Fruit fly (Drosophila melanogaster) whole organism, embryonic: Measurements from ENCODE around the gene tup.

Experiments used
- CG10147 ChIP-seq: fragments of 200-800 bp; sonication (Bioruptor generic); optimal IDR thresholded peaks from 2 replicates; lab custom pipeline; 2019; ENCODE audit warnings: missing biosample characterization, mild to moderate bottlenecking, missing genetic modification characterization, moderate library complexity
- CG10209 ChIP-seq: fragments of 200-800 bp; sonication (Bioruptor generic); optimal IDR thresholded peaks from 3 replicates; lab custom pipeline; 2017; ENCODE audit warnings: missing biosample characterization, mild to moderate bottlenecking, missing genetic modification characterization, missing genetic modification reagents
- CG10959 ChIP-seq: fragments of 200-800 bp; sonication (Bioruptor generic); IDR thresholded peaks from 2 replicates; pipeline ENCODE4 v1.3.6; 2022; ENCODE audit warnings: missing biosample characterization, missing genetic modification characterization
- CG11085 ChIP-seq: fragments of 200-800 bp; sonication (Bioruptor generic); IDR thresholded peaks from 2 replicates; pipeline ENCODE4 v1.3.6; 2022; ENCODE audit warnings: missing biosample characterization, missing genetic modification characterization
- CG12071 ChIP-seq: fragments of 200-800 bp; sonication (Bioruptor generic); optimal IDR thresholded peaks from 3 replicates; lab custom pipeline; 2018; ENCODE audit warnings: missing biosample characterization, mild to moderate bottlenecking, missing genetic modification characterization
- CG15073 ChIP-seq: fragments of 200-800 bp; sonication (Bioruptor generic); optimal IDR thresholded peaks from 2 replicates; lab custom pipeline; 2016; ENCODE audit warnings: missing biosample characterization, missing genetic modification characterization
- CG17359 ChIP-seq: fragments of 200-800 bp; sonication (Bioruptor generic); optimal IDR thresholded peaks from 3 replicates; lab custom pipeline; 2018; ENCODE audit warnings: missing biosample characterization, mild to moderate bottlenecking, missing genetic modification characterization, moderate library complexity
- CG2129 ChIP-seq: fragments of 200-800 bp; sonication (Bioruptor generic); IDR thresholded peaks from 2 replicates; pipeline ENCODE4 v1.3.6; 2022; ENCODE audit warnings: missing biosample characterization, missing genetic modification characterization; ENCODE audit not compliant: partially characterized antibody
- CG2199 ChIP-seq: fragments of 200-800 bp; sonication (Bioruptor generic); IDR thresholded peaks from 3 replicates; pipeline ENCODE4 v1.3.6; 2022; ENCODE audit warnings: missing biosample characterization, missing genetic modification characterization
- CG2202 ChIP-seq: fragments of 200-800 bp; sonication (Bioruptor generic); optimal IDR thresholded peaks from 2 replicates; lab custom pipeline; 2018; ENCODE audit warnings: missing biosample characterization, mild to moderate bottlenecking, missing genetic modification characterization
- CG2678 ChIP-seq: fragments of 200-800 bp; sonication (Bioruptor generic); optimal IDR thresholded peaks from 3 replicates; lab custom pipeline; 2019; ENCODE audit warnings: missing biosample characterization, mild to moderate bottlenecking, missing genetic modification characterization, moderate library complexity
- CG30403 ChIP-seq: fragments of 200-800 bp; sonication (Bioruptor generic); optimal IDR thresholded peaks from 3 replicates; lab custom pipeline; 2016; ENCODE audit warnings: missing biosample characterization, missing genetic modification characterization
- CG31224 ChIP-seq: fragments of 200-800 bp; sonication (Bioruptor generic); IDR thresholded peaks from 2 replicates; pipeline ENCODE4 v1.3.6; 2022; ENCODE audit warnings: missing biosample characterization, missing genetic modification characterization
- CG3726 ChIP-seq: fragments of 200-800 bp; sonication (Bioruptor generic); IDR thresholded peaks from 3 replicates; pipeline ENCODE4, ENCODE4 v1.3.6; 2022; ENCODE audit warnings: missing biosample characterization, missing genetic modification characterization
- CG5180 ChIP-seq: fragments of 200-800 bp; sonication (Bioruptor generic); optimal IDR thresholded peaks from 3 replicates; lab custom pipeline; 2017; ENCODE audit warnings: missing biosample characterization, missing genetic modification characterization, mild to moderate bottlenecking, moderate library complexity, missing genetic modification reagents
- CG5245 ChIP-seq: fragments of 200-800 bp; sonication (Bioruptor generic); optimal IDR thresholded peaks from 3 replicates; lab custom pipeline; 2016; ENCODE audit warnings: missing biosample characterization, missing genetic modification characterization
- CG6791 ChIP-seq: fragments of 200-800 bp; sonication (Bioruptor generic); IDR thresholded peaks from 3 replicates; pipeline ENCODE4 v1.3.6; 2022; ENCODE audit warnings: missing biosample characterization, missing genetic modification characterization; ENCODE audit not compliant: partially characterized antibody
- CG6854 ChIP-seq: fragments of 200-800 bp; sonication (Bioruptor generic); optimal IDR thresholded peaks from 3 replicates; lab custom pipeline; 2017; ENCODE audit warnings: missing biosample characterization, mild to moderate bottlenecking, missing genetic modification characterization
- CG7987 ChIP-seq: fragments of 200-800 bp; sonication (Bioruptor generic); optimal IDR thresholded peaks from 2 replicates; lab custom pipeline; 2018; ENCODE audit warnings: missing biosample characterization, mild to moderate bottlenecking, missing genetic modification characterization, moderate library complexity
- CG8089 ChIP-seq: fragments of 200-800 bp; sonication (Bioruptor generic); optimal IDR thresholded peaks from 3 replicates; lab custom pipeline; 2016; ENCODE audit warnings: missing biosample characterization, missing genetic modification characterization
- CG9797 ChIP-seq: fragments of 200-800 bp; sonication (Bioruptor generic); optimal IDR thresholded peaks from 3 replicates; lab custom pipeline; 2018; ENCODE audit warnings: missing biosample characterization, mild to moderate bottlenecking, missing genetic modification characterization
- CG9876 ChIP-seq: fragments of 200-800 bp; sonication (Bioruptor generic); optimal IDR thresholded peaks from 2 replicates; lab custom pipeline; 2016; ENCODE audit warnings: missing biosample characterization, missing genetic modification characterization
- Dad ChIP-seq: fragments of 200-800 bp; sonication (Bioruptor generic); optimal IDR thresholded peaks from 3 replicates; lab custom pipeline; 2016; ENCODE audit warnings: missing biosample characterization, missing genetic modification characterization
- Dfd ChIP-seq, 2 experiments: fragments of >200 bp; optimal IDR thresholded peaks; 2 replicates each; lab custom pipeline; 2017; ENCODE audit warnings: missing biosample characterization in 2 of 2, missing genetic modification characterization in 2 of 2
- H15 ChIP-seq: fragments of 200-800 bp; sonication (Bioruptor generic); IDR thresholded peaks from 3 replicates; pipeline ENCODE4 v1.3.6; 2022; ENCODE audit warnings: missing biosample characterization, missing genetic modification characterization
- H2.0 ChIP-seq: fragments of 200-800 bp; sonication (Bioruptor generic); IDR thresholded peaks from 2 replicates; pipeline ENCODE4 v1.3.6; 2022; ENCODE audit warnings: missing biosample characterization, missing genetic modification characterization
- Lhr ChIP-seq: fragments of 200-800 bp; sonication (Bioruptor generic); optimal IDR thresholded peaks from 3 replicates; lab custom pipeline; 2017; ENCODE audit warnings: mild to moderate bottlenecking, missing biosample characterization, missing genetic modification reagents, missing genetic modification characterization
- MTF-1 ChIP-seq: fragments of 200-800 bp; sonication (Bioruptor generic); optimal IDR thresholded peaks from 2 replicates; lab custom pipeline; 2018; ENCODE audit warnings: missing biosample characterization, mild to moderate bottlenecking, missing genetic modification characterization, borderline replicate concordance
- Oli ChIP-seq: fragments of 200-800 bp; sonication (Bioruptor generic); optimal IDR thresholded peaks from 2 replicates; lab custom pipeline; 2018; ENCODE audit warnings: missing biosample characterization, mild to moderate bottlenecking, missing genetic modification characterization, moderate library complexity
- Optix ChIP-seq: fragments of 200-800 bp; sonication (Bioruptor generic); IDR thresholded peaks from 3 replicates; pipeline ENCODE4 v1.3.6; 2022; ENCODE audit warnings: missing biosample characterization, missing genetic modification characterization
- Pdp1 ChIP-seq, 2 experiments: fragments of 200-800 bp; sonication (Bioruptor generic); optimal IDR thresholded peaks; 3 replicates each; lab custom pipeline; 2016; ENCODE audit warnings: missing biosample characterization in 2 of 2, missing genetic modification characterization in 2 of 2, mild to moderate bottlenecking in 1 of 2, moderate library complexity in 1 of 2
- Ptx1 ChIP-seq: fragments of 200-800 bp; sonication (Bioruptor generic); IDR thresholded peaks from 2 replicates; pipeline ENCODE4 v1.3.6; 2022; ENCODE audit warnings: missing biosample characterization, missing genetic modification characterization
- Stat92E ChIP-seq, 3 experiments: fragments of >200 bp in 2 of 3; fragments of 200-800 bp in 1 of 3; sonication (Bioruptor generic) in 1 of 3; optimal IDR thresholded peaks; 2 replicates each; lab custom pipeline; 2017 to 2019; ENCODE audit warnings: missing biosample characterization in 3 of 3, missing genetic modification characterization in 3 of 3, mild to moderate bottlenecking in 1 of 3, moderate library complexity in 1 of 3
- ash1 ChIP-seq: fragments of 200-800 bp; sonication (Bioruptor generic); optimal IDR thresholded peaks from 2 replicates; lab custom pipeline; 2018; ENCODE audit warnings: missing biosample characterization, mild to moderate bottlenecking, missing genetic modification characterization
- corto ChIP-seq: fragments of 200-800 bp; sonication (Bioruptor generic); optimal IDR thresholded peaks from 2 replicates; lab custom pipeline; 2016; ENCODE audit warnings: missing biosample characterization, mild to moderate bottlenecking, missing genetic modification characterization, moderate library complexity
- dm ChIP-seq: fragments of 200-800 bp; sonication (Bioruptor generic); optimal IDR thresholded peaks from 3 replicates; lab custom pipeline; 2016; ENCODE audit warnings: missing biosample characterization, missing genetic modification characterization
- gcm ChIP-seq: fragments of 200-800 bp; sonication (Bioruptor generic); optimal IDR thresholded peaks from 2 replicates; lab custom pipeline; 2019; ENCODE audit warnings: missing biosample characterization, mild to moderate bottlenecking, missing genetic modification characterization, moderate library complexity
- gsb ChIP-seq: fragments of 200-800 bp; sonication (Bioruptor generic); IDR thresholded peaks from 2 replicates; pipeline ENCODE4 v1.3.6; 2022; ENCODE audit warnings: missing biosample characterization, missing genetic modification characterization
- h ChIP-seq: fragments of >200 bp; optimal IDR thresholded peaks from 2 replicates; lab custom pipeline; 2017
- lov ChIP-seq, 2 experiments: fragments of 200-800 bp in 1 of 2; fragments of >200 bp in 1 of 2; sonication (Bioruptor generic) in 1 of 2; IDR thresholded peaks in 1 of 2; optimal IDR thresholded peaks in 1 of 2; 2 replicates in 1 of 2; 3 replicates in 1 of 2; pipeline versions ENCODE4 v1.3.6 to Lab custom; 2017 to 2022; ENCODE audit warnings: missing biosample characterization in 1 of 2, missing genetic modification characterization in 1 of 2
- nau ChIP-seq: fragments of 200-800 bp; sonication (Bioruptor generic); optimal IDR thresholded peaks from 3 replicates; lab custom pipeline; 2017; ENCODE audit warnings: missing biosample characterization, mild to moderate bottlenecking, missing genetic modification characterization, missing genetic modification reagents
- nmo ChIP-seq: fragments of 200-800 bp; sonication (Bioruptor generic); optimal IDR thresholded peaks from 2 replicates; lab custom pipeline; 2018; ENCODE audit warnings: missing biosample characterization, mild to moderate bottlenecking, missing genetic modification characterization, moderate library complexity
- peb ChIP-seq: fragments of 200-800 bp; sonication (Bioruptor generic); IDR thresholded peaks from 2 replicates; pipeline ENCODE4 v1.3.6; 2022; ENCODE audit warnings: missing biosample characterization, missing genetic modification characterization
- run ChIP-seq: fragments of 200-800 bp; sonication (Bioruptor generic); optimal IDR thresholded peaks from 3 replicates; lab custom pipeline; 2018; ENCODE audit warnings: missing biosample characterization, mild to moderate bottlenecking, missing genetic modification characterization
- tll ChIP-seq, 2 experiments: fragments of 200-800 bp in 1 of 2; fragments of >200 bp in 1 of 2; sonication (Bioruptor generic) in 1 of 2; optimal IDR thresholded peaks; 2 replicates each; lab custom pipeline; 2017 to 2019; ENCODE audit warnings: missing biosample characterization in 2 of 2, missing genetic modification characterization in 2 of 2, mild to moderate bottlenecking in 1 of 2, moderate library complexity in 1 of 2
- ttk ChIP-seq: fragments of 200-800 bp; sonication (Bioruptor generic); IDR thresholded peaks from 2 replicates; pipeline ENCODE4 v2.1.2; 2022; ENCODE audit warnings: missing biosample characterization, missing genetic modification characterization
- usp ChIP-seq: fragments of >200 bp; optimal IDR thresholded peaks from 2 replicates; lab custom pipeline; 2017; ENCODE audit warnings: missing biosample characterization, missing genetic modification characterization
- z ChIP-seq: fragments of 200-800 bp; sonication (Bioruptor generic); IDR thresholded peaks from 3 replicates; pipeline ENCODE4 v1.3.6; 2022; ENCODE audit warnings: missing biosample characterization, missing genetic modification characterization
- zen2 ChIP-seq: fragments of 200-800 bp; sonication (Bioruptor generic); IDR thresholded peaks from 3 replicates; pipeline ENCODE4 v1.3.6; 2022; ENCODE audit warnings: missing biosample characterization, missing genetic modification characterization; ENCODE audit not compliant: partially characterized antibody

The tup gene

dm6 chr2L:18890087-18890486 is 9.0 kb upstream of the tup start (continued):
- TF ChIP-seq gcm (GFP tag; lab: Kevin White, UChicago), result peak; percentile 66
- TF ChIP-seq Dfd (GFP tag; optimal IDR thresholded peaks at IDR 0.05; lab: Kevin White, UChicago), result no peak
- peak; percentile 71; the same call in 2 of the 3 replicates for TF ChIP-seq H15
- peak; percentile 58 for TF ChIP-seq Lhr (GFP tag; lab: Kevin White, UChicago)
- no peak for TF ChIP-seq usp (GFP tag; lab: Kevin White, UChicago)
- peak; percentile 92 for TF ChIP-seq CG10959 (GFP tag; lab: Robert Waterston, UW)
- no peak for TF ChIP-seq lov (optimal IDR thresholded peaks at IDR 0.05; lab: Kevin White, UChicago)
- TF ChIP-seq lov (GFP tag; IDR thresholded peaks at IDR 0.05; lab: Robert Waterston, UW), result peak; percentile 92
- peak; percentile 65 for TF ChIP-seq Dad (GFP tag; lab: Kevin White, UChicago)
- peak; percentile 15 for TF ChIP-seq CG7987 (GFP tag; lab: Kevin White, UChicago)
- TF ChIP-seq run (tag; lab: Kevin White, UChicago), result no peak
- peak; percentile 69; the same call in 1 of the 3 replicates for TF ChIP-seq Optix (GFP tag; lab: Robert Waterston, UW)
- peak in 1 of 2 experiments; percentile 94 for TF ChIP-seq tll (GFP tag; optimal IDR thresholded peaks at IDR 0.05; lab: Kevin White, UChicago)
- TF ChIP-seq CG2202 (tag; lab: Kevin White, UChicago), result peak; percentile 75
- peak; percentile 81 for TF ChIP-seq CG8089 (GFP tag; lab: Kevin White, UChicago)
- no peak for TF ChIP-seq CG15073 (GFP tag; lab: Kevin White, UChicago)
- no peak for TF ChIP-seq CG10147
- peak; percentile 67; the same call in 1 of the 3 replicates for TF ChIP-seq CG2199 (GFP tag; lab: Robert Waterston, UW)
- no peak for TF ChIP-seq ash1 (GFP tag; lab: Kevin White, UChicago)
- peak in 1 of 3 experiments; percentile 14 for TF ChIP-seq Stat92E (GFP tag; optimal IDR thresholded peaks at IDR 0.05; lab: Kevin White, UChicago)
- TF ChIP-seq CG6791 (GFP tag; lab: Robert Waterston, UW), result no peak
- no peak for TF ChIP-seq CG6854 (GFP tag; lab: Kevin White, UChicago)
- TF ChIP-seq Oli (tag; lab: Kevin White, UChicago), result peak; percentile 71
- no peak for TF ChIP-seq gsb (GFP tag; lab: Robert Waterston, UW)
- peak; percentile 30 for TF ChIP-seq CG5180 (GFP tag; lab: Kevin White, UChicago)
- TF ChIP-seq CG2678 (tag; lab: Kevin White, UChicago), result peak; percentile 71
- TF ChIP-seq h (lab: Kevin White, UChicago), result no peak
- TF ChIP-seq ttk (GFP tag; lab: Robert Waterston, UW), result peak; percentile 56; the same call in 1 of the 2 replicates
- TF ChIP-seq CG17359 (tag; lab: Kevin White, UChicago), result peak; percentile 69
- TF ChIP-seq CG5245 (GFP tag; lab: Kevin White, UChicago), result peak; percentile 73
- peak; percentile 72 for TF ChIP-seq CG10209
- TF ChIP-seq Pdp1 (GFP tag; optimal IDR thresholded peaks at IDR 0.05; lab: Kevin White, UChicago), result peak; percentile 77 to 79
- TF ChIP-seq dm (GFP tag; lab: Kevin White, UChicago), result peak; percentile 35
- TF ChIP-seq nmo, result peak; percentile 86
- no peak for TF ChIP-seq CG2129
- no peak for TF ChIP-seq CG11085
- 0 out of 3 replicates have a peak, but pooled peaks have one; percentile 39 for TF ChIP-seq z (GFP tag; lab: Robert Waterston, UW)
- TF ChIP-seq H2.0 (GFP tag; lab: Robert Waterston, UW), result peak; percentile 47
- peak; percentile 52; the same call in 1 of the 2 replicates for TF ChIP-seq Ptx1 (GFP tag; lab: Robert Waterston, UW)
- TF ChIP-seq CG31224, result no peak
- 0 out of 2 replicates have a peak, but pooled peaks have one; percentile 55 for TF ChIP-seq peb (GFP tag; lab: Robert Waterston, UW)
- TF ChIP-seq CG9797 (GFP tag; lab: Kevin White, UChicago), result no peak
- peak; percentile 0 for TF ChIP-seq CG12071
- no peak for TF ChIP-seq corto
- peak; percentile 70 for TF ChIP-seq MTF-1
- TF ChIP-seq nau (GFP tag; lab: Kevin White, UChicago), result no peak
- peak; percentile 76 for TF ChIP-seq CG3726
- TF ChIP-seq CG9876 (GFP tag; lab: Kevin White, UChicago), result peak; percentile 37
- TF ChIP-seq CG30403 (GFP tag; lab: Kevin White, UChicago), result peak; percentile 65
- no peak for TF ChIP-seq zen2 (GFP tag; lab: Robert Waterston, UW)
